Worm (Caenorhabditis elegans) whole organism, L4 larva: ENCODE results near the gene D2023.4.

ENCODE experiments used
- Y5F2A.4 ChIP-seq: fragments of 200-800 bp; sonication (Bioruptor generic); optimal IDR thresholded peaks from 2 replicates; lab custom pipeline; 2018; ENCODE audit warnings: mild to moderate bottlenecking, missing genetic modification characterization, missing compliant biosample characterization
- ama-1 ChIP-seq: fragments of 150-350 bp; optimal IDR thresholded peaks from 2 replicates; lab custom pipeline; 2014; ENCODE audit warnings: inconsistent platforms, mixed read lengths
- egl-27 ChIP-seq: sonication (generic microtip); optimal IDR thresholded peaks from 3 replicates; lab custom pipeline; 2017; ENCODE audit warnings: missing biosample characterization, missing genetic modification reagents, missing genetic modification characterization
- jun-1 ChIP-seq: fragments of 150-350 bp; optimal IDR thresholded peaks from 2 replicates; lab custom pipeline; 2014; ENCODE audit warnings: missing biosample characterization, missing genetic modification reagents, missing genetic modification characterization
- nhr-237 ChIP-seq: sonication (generic microtip); optimal IDR thresholded peaks from 2 replicates; lab custom pipeline; 2017; ENCODE audit warnings: missing biosample characterization, missing genetic modification characterization
- pha-4 ChIP-seq, 2 experiments: fragments of 150-350 bp in 1 of 2; fragments of 200-800 bp in 1 of 2; sonication (Bioruptor generic) in 1 of 2; IDR thresholded peaks in 1 of 2; optimal IDR thresholded peaks in 1 of 2; 2 replicates each; pipeline versions ENCODE4 v1.3.6 to Lab custom; 2014 to 2022; ENCODE audit warnings: missing genetic modification characterization in 2 of 2, missing genetic modification reagents in 2 of 2, missing biosample characterization in 1 of 2, missing compliant biosample characterization in 1 of 2
- php-3 ChIP-seq: fragments of 200-800 bp; sonication (Bioruptor generic); IDR thresholded peaks from 2 replicates; pipeline ENCODE4 v1.3.6; 2022; ENCODE audit warnings: missing genetic modification reagents, missing genetic modification characterization, missing compliant biosample characterization
- zfp-2 ChIP-seq: sonication (generic microtip); optimal IDR thresholded peaks from 2 replicates; lab custom pipeline; 2016; ENCODE audit warnings: mild to moderate bottlenecking, missing genetic modification characterization, missing compliant biosample characterization
- zfp-3 ChIP-seq: fragments of 200-800 bp; sonication (Bioruptor generic); conservative IDR thresholded peaks from 2 replicates; pipeline ENCODE4 v1.3.6; 2022; ENCODE audit warnings: missing genetic modification reagents, missing genetic modification characterization, missing compliant biosample characterization
- zip-2 ChIP-seq: fragments of 150-350 bp; optimal IDR thresholded peaks from 2 replicates; lab custom pipeline; 2014; ENCODE audit warnings: missing biosample characterization, missing genetic modification characterization

ce11 chrV:11787258-11787657 is 38.3 kb downstream of the D2023.4 start, which contains the start of gene F55A11.7:
- TF ChIP-seq zfp-2 (tag; lab: Kevin White, UChicago), result no peak
- TF ChIP-seq zfp-3 (GFP tag; lab: Robert Waterston, UW), result no peak
- no peak for TF ChIP-seq Y5F2A.4 (GFP tag; lab: Kevin White, UChicago)
- TF ChIP-seq zip-2, result no peak
- TF ChIP-seq pha-4 (GFP tag; IDR thresholded peaks at IDR 0.05; lab: Robert Waterston, UW), result no peak
- TF ChIP-seq pha-4 (tag; optimal IDR thresholded peaks at IDR 0.05; lab: Kevin White, UChicago), result no peak
- TF ChIP-seq ama-1 (lab: Kevin White, UChicago), result no peak
- TF ChIP-seq egl-27, result no peak
- no peak for TF ChIP-seq jun-1 (tag; lab: Kevin White, UChicago)
- TF ChIP-seq php-3 (GFP tag; lab: Robert Waterston, UW), result no peak
- TF ChIP-seq nhr-237 (tag; lab: Kevin White, UChicago), result no peak
